Worm (Caenorhabditis elegans) whole organism, young adult: ENCODE results near the gene nhr-236.

Experiments
- B0336.3 ChIP-seq: fragments of 200-800 bp; sonication (Bioruptor generic); IDR thresholded peaks from 2 replicates; pipeline ENCODE4 v1.3.6; 2022; ENCODE audit warnings: missing genetic modification characterization, missing compliant biosample characterization
- F37B4.10 ChIP-seq: fragments of 200-800 bp; sonication (Bioruptor generic); IDR thresholded peaks from 2 replicates; pipeline ENCODE4 v1.3.6; 2022; ENCODE audit warnings: missing genetic modification characterization, missing compliant biosample characterization
- F57C9.4 ChIP-seq: sonication (generic microtip); optimal IDR thresholded peaks from 2 replicates; lab custom pipeline; 2017; ENCODE audit warnings: mild to moderate bottlenecking, missing genetic modification characterization, missing compliant biosample characterization
- T26A5.8 ChIP-seq: sonication (generic microtip); optimal IDR thresholded peaks from 2 replicates; lab custom pipeline; 2016; ENCODE audit warnings: missing genetic modification characterization, missing compliant biosample characterization
- Y53F4B.3 ChIP-seq: fragments of 200-800 bp; sonication (Bioruptor generic); IDR thresholded peaks from 2 replicates; pipeline ENCODE4 v1.3.6; 2022; ENCODE audit warnings: missing genetic modification reagents, missing genetic modification characterization, missing compliant biosample characterization
- Y53G8AR.9 ChIP-seq: fragments of 200-800 bp; sonication (Bioruptor generic); conservative IDR thresholded peaks from 2 replicates; pipeline ENCODE4 v1.3.6; 2022; ENCODE audit warnings: missing genetic modification reagents, missing genetic modification characterization, missing compliant biosample characterization
- Y56A3A.18 ChIP-seq: fragments of 200-800 bp; sonication (Bioruptor generic); IDR thresholded peaks from 2 replicates; pipeline ENCODE4 v1.3.6; 2022; ENCODE audit warnings: missing genetic modification reagents, missing genetic modification characterization, missing compliant biosample characterization
- Y67H2A.10 ChIP-seq: fragments of 200-800 bp; sonication (Bioruptor generic); conservative IDR thresholded peaks from 2 replicates; pipeline ENCODE4 v1.3.6; 2022; ENCODE audit warnings: missing genetic modification reagents, missing genetic modification characterization, missing compliant biosample characterization
- Y79H2A.3 ChIP-seq: fragments of 200-800 bp; sonication (Bioruptor generic); conservative IDR thresholded peaks from 2 replicates; pipeline ENCODE4 v1.3.6; 2022; ENCODE audit warnings: missing genetic modification reagents, missing genetic modification characterization, missing compliant biosample characterization
- ZK185.1 ChIP-seq: sonication (generic microtip); optimal IDR thresholded peaks from 2 replicates; lab custom pipeline; 2016; ENCODE audit warnings: mild to moderate bottlenecking, missing genetic modification characterization, missing compliant biosample characterization; ENCODE audit not compliant: poor library complexity, severe bottlenecking
- aptf-2 ChIP-seq: fragments of 200-800 bp; sonication (Bioruptor generic); conservative IDR thresholded peaks from 2 replicates; pipeline ENCODE4 v1.3.6; 2022; ENCODE audit warnings: missing genetic modification reagents, missing genetic modification characterization, missing compliant biosample characterization
- atf-7 ChIP-seq: sonication (generic microtip); optimal IDR thresholded peaks from 2 replicates; lab custom pipeline; 2017; ENCODE audit warnings: mild to moderate bottlenecking, missing genetic modification characterization, missing compliant biosample characterization
- attf-3 ChIP-seq: fragments of 200-800 bp; sonication (Bioruptor generic); conservative IDR thresholded peaks from 2 replicates; pipeline ENCODE4 v1.3.6; 2022; ENCODE audit warnings: missing genetic modification reagents, missing genetic modification characterization, missing compliant biosample characterization
- attf-5 ChIP-seq: fragments of 200-800 bp; sonication (Bioruptor generic); optimal IDR thresholded peaks from 2 replicates; lab custom pipeline; 2018; ENCODE audit warnings: mild to moderate bottlenecking, missing genetic modification characterization, missing compliant biosample characterization
- attf-6 ChIP-seq: fragments of 200-800 bp; sonication (Bioruptor generic); IDR thresholded peaks from 2 replicates; pipeline ENCODE4 v1.3.6; 2022; ENCODE audit warnings: missing genetic modification reagents, missing genetic modification characterization, missing compliant biosample characterization
- bed-2 ChIP-seq: fragments of 200-800 bp; sonication (Bioruptor generic); IDR thresholded peaks from 2 replicates; pipeline ENCODE4 v1.3.6; 2022; ENCODE audit warnings: missing genetic modification reagents, missing genetic modification characterization, missing compliant biosample characterization
- cebp-1 ChIP-seq, 2 experiments: fragments of 200-800 bp in 1 of 2; sonication (Bioruptor generic) in 1 of 2; sonication (generic microtip) in 1 of 2; IDR thresholded peaks in 1 of 2; optimal IDR thresholded peaks in 1 of 2; 2 replicates each; pipeline versions ENCODE4 v1.3.6 to Lab custom; 2017 to 2022; ENCODE audit warnings: missing compliant biosample characterization in 2 of 2, missing genetic modification characterization in 2 of 2, mild to moderate bottlenecking in 1 of 2, missing genetic modification reagents in 1 of 2, moderate library complexity in 1 of 2
- ceh-100 ChIP-seq: fragments of 200-800 bp; sonication (Bioruptor generic); IDR thresholded peaks from 2 replicates; pipeline ENCODE4 v1.3.6; 2022; ENCODE audit warnings: missing genetic modification reagents, missing genetic modification characterization, missing compliant biosample characterization
- ceh-40 ChIP-seq: fragments of 200-800 bp; sonication (Bioruptor generic); IDR thresholded peaks from 2 replicates; pipeline ENCODE4 v1.3.6; 2022; ENCODE audit warnings: missing genetic modification characterization, missing compliant biosample characterization
- ceh-58 ChIP-seq: fragments of 200-800 bp; sonication (Bioruptor generic); IDR thresholded peaks from 2 replicates; pipeline ENCODE4 v1.3.6; 2022; ENCODE audit warnings: missing genetic modification characterization, missing compliant biosample characterization
- chd-7 ChIP-seq: sonication (generic microtip); optimal IDR thresholded peaks from 2 replicates; lab custom pipeline; 2016; ENCODE audit warnings: mild to moderate bottlenecking, missing genetic modification characterization, moderate library complexity, missing compliant biosample characterization
- dox-1 ChIP-seq: fragments of 200-800 bp; sonication (Bioruptor generic); IDR thresholded peaks from 2 replicates; pipeline ENCODE4 v1.3.6; 2022; ENCODE audit warnings: missing genetic modification reagents, missing genetic modification characterization, missing compliant biosample characterization
- dpff-1 ChIP-seq: sonication (generic microtip); optimal IDR thresholded peaks from 2 replicates; lab custom pipeline; 2017; ENCODE audit warnings: mild to moderate bottlenecking, missing genetic modification characterization, missing compliant biosample characterization
- efl-1 ChIP-seq: fragments of 150-350 bp; optimal IDR thresholded peaks from 2 replicates; lab custom pipeline; 2014; ENCODE audit warnings: missing biosample characterization, missing genetic modification reagents, missing genetic modification characterization
- egl-18 ChIP-seq: fragments of 200-800 bp; sonication (Bioruptor generic); IDR thresholded peaks from 2 replicates; pipeline ENCODE4 v1.3.6; 2022; ENCODE audit warnings: missing genetic modification reagents, missing genetic modification characterization, missing compliant biosample characterization
- hmg-1.2 ChIP-seq: fragments of 200-800 bp; sonication (Bioruptor generic); IDR thresholded peaks from 2 replicates; pipeline ENCODE4 v1.3.6; 2022; ENCODE audit warnings: missing genetic modification reagents, missing genetic modification characterization, missing compliant biosample characterization
- hmg-20 ChIP-seq: fragments of 200-800 bp; sonication (Bioruptor generic); IDR thresholded peaks from 2 replicates; pipeline ENCODE4 v1.3.6; 2022; ENCODE audit warnings: missing genetic modification reagents, missing genetic modification characterization, missing compliant biosample characterization
- hrde-1 ChIP-seq: sonication (generic microtip); optimal IDR thresholded peaks from 2 replicates; lab custom pipeline; 2016; ENCODE audit warnings: missing genetic modification characterization, mild to moderate bottlenecking, missing compliant biosample characterization, moderate library complexity, missing genotype, missing genetic modification reagents, borderline replicate concordance
- let-607 ChIP-seq, 2 experiments: fragments of 200-800 bp in 1 of 2; sonication (Bioruptor generic) in 1 of 2; sonication (generic microtip) in 1 of 2; optimal IDR thresholded peaks; 2 replicates each; lab custom pipeline; 2016 to 2018; ENCODE audit warnings: mild to moderate bottlenecking in 2 of 2, missing compliant biosample characterization in 2 of 2, missing genetic modification characterization in 2 of 2, moderate library complexity in 2 of 2, missing genotype in 1 of 2
- lin-35 ChIP-seq, 3 experiments: fragments of 150-350 bp in 2 of 3; sonication (generic microtip) in 1 of 3; optimal IDR thresholded peaks; 2 replicates each; lab custom pipeline; 2014 to 2018; ENCODE audit warnings: missing biosample characterization in 3 of 3, missing genetic modification characterization in 3 of 3, missing genetic modification reagents in 3 of 3
- lin-40 ChIP-seq: sonication (generic microtip); optimal IDR thresholded peaks from 2 replicates; lab custom pipeline; 2016; ENCODE audit warnings: missing genetic modification characterization, mild to moderate bottlenecking, missing compliant biosample characterization, missing genotype, missing genetic modification reagents
- lsy-27 ChIP-seq: sonication (generic microtip); optimal IDR thresholded peaks from 2 replicates; lab custom pipeline; 2017; ENCODE audit warnings: missing genetic modification characterization, mild to moderate bottlenecking, missing compliant biosample characterization, antibody characterized with exemption, missing genotype, borderline replicate concordance; ENCODE audit not compliant: insufficient read depth
- madf-3 ChIP-seq: fragments of 200-800 bp; sonication (Bioruptor generic); IDR thresholded peaks from 2 replicates; pipeline ENCODE4 v1.3.6; 2022; ENCODE audit warnings: missing genetic modification reagents, missing genetic modification characterization, missing compliant biosample characterization
- madf-6 ChIP-seq: fragments of 200-800 bp; sonication (Bioruptor generic); IDR thresholded peaks from 2 replicates; pipeline ENCODE4 v1.3.6; 2022; ENCODE audit warnings: missing genetic modification reagents, missing genetic modification characterization, missing compliant biosample characterization
- mcd-1 ChIP-seq: fragments of 200-800 bp; sonication (Bioruptor generic); IDR thresholded peaks from 2 replicates; pipeline ENCODE4 v1.3.6; 2022; ENCODE audit warnings: missing genetic modification reagents, missing genetic modification characterization, missing compliant biosample characterization
- mes-4 ChIP-seq: sonication (generic microtip); optimal IDR thresholded peaks from 2 replicates; lab custom pipeline; 2016; ENCODE audit warnings: missing genotype, missing genetic modification characterization, missing compliant biosample characterization
- mxl-1 ChIP-seq: sonication (generic microtip); optimal IDR thresholded peaks from 2 replicates; lab custom pipeline; 2016; ENCODE audit warnings: missing genetic modification characterization, missing compliant biosample characterization
- nfya-1 ChIP-seq: sonication (generic microtip); optimal IDR thresholded peaks from 2 replicates; lab custom pipeline; 2017; ENCODE audit warnings: antibody characterized with exemption, missing compliant biosample characterization, missing genetic modification characterization, borderline replicate concordance; ENCODE audit not compliant: insufficient read depth
- nhr-179 ChIP-seq: sonication (generic microtip); optimal IDR thresholded peaks from 2 replicates; lab custom pipeline; 2016; ENCODE audit warnings: mild to moderate bottlenecking, missing genetic modification characterization, missing compliant biosample characterization
- nhr-27 ChIP-seq: fragments of 200-800 bp; sonication (Bioruptor generic); optimal IDR thresholded peaks from 2 replicates; lab custom pipeline; 2018; ENCODE audit warnings: mild to moderate bottlenecking, missing genetic modification characterization, moderate library complexity, missing compliant biosample characterization
- rpc-1 ChIP-seq, 2 experiments: fragments of 150-350 bp in 1 of 2; sonication (generic microtip) in 1 of 2; optimal IDR thresholded peaks; 2 replicates each; lab custom pipeline; 2014 to 2018; ENCODE audit warnings: missing biosample characterization in 1 of 2, missing genetic modification characterization in 1 of 2, missing genetic modification reagents in 1 of 2, missing genotype in 1 of 2
- snpc-1.1 ChIP-seq: sonication (generic microtip); optimal IDR thresholded peaks from 2 replicates; lab custom pipeline; 2017; ENCODE audit warnings: missing genetic modification characterization, mild to moderate bottlenecking, missing compliant biosample characterization, antibody characterized with exemption, moderate library complexity, missing genotype, missing genetic modification reagents; ENCODE audit not compliant: insufficient read depth
- tbp1 ChIP-seq: fragments of 200-800 bp; sonication (Bioruptor generic); optimal IDR thresholded peaks from 2 replicates; lab custom pipeline; 2018; ENCODE audit warnings: mild to moderate bottlenecking, missing genetic modification characterization, missing compliant biosample characterization
- tbx-9 ChIP-seq: sonication (generic microtip); optimal IDR thresholded peaks from 2 replicates; lab custom pipeline; 2016; ENCODE audit warnings: borderline replicate concordance, missing genetic modification characterization, inconsistent platforms, missing compliant biosample characterization
- ztf-22 ChIP-seq: fragments of 200-800 bp; sonication (Bioruptor generic); optimal IDR thresholded peaks from 2 replicates; lab custom pipeline; 2018; ENCODE audit warnings: mild to moderate bottlenecking, missing genetic modification characterization, moderate library complexity, missing compliant biosample characterization

nhr-236 gene

DNA sequence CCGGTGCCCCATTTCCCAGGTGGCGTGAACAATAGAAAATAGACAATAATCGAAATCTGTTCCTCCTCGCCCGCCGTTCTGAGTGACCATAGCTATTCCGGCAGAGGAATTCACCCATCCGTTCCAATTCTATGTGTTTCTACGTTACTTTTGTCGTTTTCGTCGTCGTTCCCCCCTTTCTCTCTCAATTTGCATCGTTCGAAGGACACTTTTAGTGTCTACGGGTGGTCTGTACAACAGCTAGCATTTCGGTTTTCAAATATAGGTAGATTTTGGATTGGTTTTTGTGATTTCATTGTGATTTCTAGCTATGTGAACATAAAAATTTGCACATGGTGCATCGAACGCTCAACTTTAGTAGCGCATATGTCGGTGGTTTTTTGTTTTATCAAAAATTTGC, 9.4 kb downstream of the nhr-236 start:
- TF ChIP-seq ceh-40 (GFP tag; lab: Robert Waterston, UW) (no peak), mes-4 (no peak), hmg-1.2 (GFP tag; lab: Robert Waterston, UW) (no peak), Y67H2A.10 (GFP tag; lab: Robert Waterston, UW) (no peak), hrde-1 (tag; lab: Kevin White, UChicago) (no peak), F57C9.4 (tag; lab: Kevin White, UChicago) (no peak), mxl-1 (no peak), snpc-1.1 (tag; lab: Kevin White, UChicago) (no peak), madf-6 (GFP tag; lab: Robert Waterston, UW) (no peak), Y53G8AR.9 (no peak), tbx-9 (tag; lab: Kevin White, UChicago) (no peak), nhr-27 (tag; lab: Kevin White, UChicago) (no peak), attf-5 (no peak)

DNA sequence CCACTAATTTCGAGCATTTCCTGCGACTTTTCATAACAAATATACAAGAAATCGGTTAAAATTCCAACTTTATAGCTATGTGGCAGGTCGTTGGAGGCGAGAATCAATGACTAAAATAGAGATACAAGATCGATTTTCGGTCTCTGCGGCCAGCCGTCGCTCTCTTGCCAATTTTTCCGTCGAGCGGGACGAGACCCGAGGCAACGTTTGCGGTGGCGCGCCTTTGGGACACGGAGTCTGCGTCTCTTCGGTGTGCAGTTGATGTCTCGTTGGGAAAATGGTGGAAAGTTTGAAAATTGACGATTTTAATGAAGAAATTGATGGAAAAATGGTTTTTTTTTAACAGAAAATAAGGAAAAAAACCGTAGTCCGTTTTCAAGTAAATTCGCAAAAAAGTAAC, 12.6 kb downstream of the nhr-236 start:
- TF ChIP-seq Y56A3A.18 (GFP tag; lab: Robert Waterston, UW) (no peak), dpff-1 (tag; lab: Kevin White, UChicago) (no peak), lsy-27 (tag; lab: Kevin White, UChicago) (no peak), F37B4.10 (GFP tag; lab: Robert Waterston, UW) (no peak), attf-5 (peak; percentile 76), nhr-179 (tag; lab: Kevin White, UChicago) (no peak), lin-40 (tag; lab: Kevin White, UChicago) (peak; percentile 5), lin-35 (GFP tag; optimal IDR thresholded peaks at IDR 0.05; lab: Kevin White, UChicago) (peak in 1 of 3 experiments; percentile 51), ztf-22 (no peak), attf-3 (GFP tag; lab: Robert Waterston, UW) (peak; percentile 49; the same call in 1 of the 2 replicates), aptf-2 (GFP tag; lab: Robert Waterston, UW) (no peak), nhr-27 (tag; lab: Kevin White, UChicago) (no peak), cebp-1 (GFP tag; IDR thresholded peaks at IDR 0.05; lab: Robert Waterston, UW) (no peak), cebp-1 (tag; optimal IDR thresholded peaks at IDR 0.05; lab: Kevin White, UChicago) (peak; percentile 63), egl-18 (no peak), Y79H2A.3 (GFP tag; lab: Robert Waterston, UW) (no peak), atf-7 (peak; percentile 10), tbp1 (peak; percentile 41), let-607 (tag; optimal IDR thresholded peaks at IDR 0.05; lab: Kevin White, UChicago) (peak in 1 of 2 experiments; percentile 61), mcd-1 (GFP tag; lab: Robert Waterston, UW) (peak; percentile 84), bed-2 (GFP tag; lab: Robert Waterston, UW) (no peak), chd-7 (no peak), Y67H2A.10 (GFP tag; lab: Robert Waterston, UW) (peak; percentile 34; the same call in 1 of the 2 replicates), dox-1 (GFP tag; lab: Robert Waterston, UW) (peak; percentile 81), T26A5.8 (tag; lab: Kevin White, UChicago) (no peak), ZK185.1 (no peak), ceh-100 (no peak), attf-6 (GFP tag; lab: Robert Waterston, UW) (no peak), rpc-1 (optimal IDR thresholded peaks at IDR 0.05; lab: Kevin White, UChicago) (no peak), rpc-1 (tag; optimal IDR thresholded peaks at IDR 0.05; lab: Kevin White, UChicago) (no peak), nfya-1 (no peak), madf-3 (GFP tag; lab: Robert Waterston, UW) (no peak), hmg-1.2 (GFP tag; lab: Robert Waterston, UW) (peak; percentile 83; the same call in 1 of the 2 replicates), ceh-58 (GFP tag; lab: Robert Waterston, UW) (no peak), B0336.3 (GFP tag; lab: Robert Waterston, UW) (no peak; the same call in 1 of the 2 replicates), hmg-20 (GFP tag; lab: Robert Waterston, UW) (no peak), efl-1 (GFP tag; lab: Kevin White, UChicago) (no peak), Y53F4B.3 (GFP tag; lab: Robert Waterston, UW) (no peak)
